Worm (Caenorhabditis elegans) whole organism, L4/young adult: ENCODE results near the gene F35B3.7.

Experiments
- W03F9.2 ChIP-seq: fragments of 150-350 bp; optimal IDR thresholded peaks from 2 replicates; lab custom pipeline; 2014; ENCODE audit warnings: missing biosample characterization, missing genetic modification characterization
- dao-5 ChIP-seq: sonication (generic microtip); optimal IDR thresholded peaks from 2 replicates; lab custom pipeline; 2016; ENCODE audit warnings: missing genotype, missing genetic modification characterization, moderate library complexity, missing compliant biosample characterization
- him-1 ChIP-seq: sonication (generic microtip); optimal IDR thresholded peaks from 2 replicates; lab custom pipeline; 2016; ENCODE audit warnings: missing genotype, missing genetic modification reagents, missing genetic modification characterization, missing compliant biosample characterization

DNA sequence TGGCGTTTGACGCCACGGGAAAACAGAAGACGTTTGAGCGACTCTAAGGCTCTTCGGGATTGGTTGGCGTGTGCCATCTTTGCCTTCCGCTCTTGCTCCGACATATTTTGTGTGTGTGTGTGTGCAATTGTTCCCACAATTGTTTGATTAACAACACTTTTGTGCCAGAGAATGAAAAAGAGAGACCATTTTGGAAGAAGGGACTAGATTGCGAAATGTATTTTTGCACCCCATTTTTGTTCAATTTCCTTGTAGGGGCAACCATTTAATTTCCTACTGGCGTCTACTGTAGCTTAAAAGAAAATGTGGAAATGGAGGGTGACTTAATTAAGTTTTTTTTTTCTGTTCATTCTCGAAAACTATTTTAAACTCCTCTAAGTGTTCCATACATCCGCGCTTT is 40.7 kb downstream of the F35B3.7 start:
- no peak for TF ChIP-seq dao-5 (tag; lab: Kevin White, UChicago)
- TF ChIP-seq him-1 (tag; lab: Kevin White, UChicago): no peak
- TF ChIP-seq W03F9.2: no peak
